Fruit fly (Drosophila melanogaster) whole organism, wandering third instar larva: ENCODE results near the gene CG33722.

ENCODE experiments used
- Dif ChIP-seq: fragments of 200-275, 200-300 bp; sonication (Bioruptor generic); optimal IDR thresholded peaks from 2 replicates; lab custom pipeline; 2018; ENCODE audit warnings: missing biosample characterization, missing genetic modification characterization; ENCODE audit not compliant: partially characterized antibody
- GATAd ChIP-seq: sonication (Bioruptor generic); optimal IDR thresholded peaks from 2 replicates; lab custom pipeline; 2016; ENCODE audit warnings: missing biosample characterization, missing genetic modification characterization
- HLH106 ChIP-seq: fragments of 200-800 bp; optimal IDR thresholded peaks from 3 replicates; lab custom pipeline; 2019; ENCODE audit warnings: missing biosample characterization, mild to moderate bottlenecking, missing genetic modification characterization, moderate library complexity
- OdsH ChIP-seq: fragments of 200-800 bp; sonication (Bioruptor generic); optimal IDR thresholded peaks from 2 replicates; lab custom pipeline; 2016; ENCODE audit warnings: missing biosample characterization, mild to moderate bottlenecking, missing genetic modification characterization
- Rel ChIP-seq, 2 experiments: fragments of 200-800 bp; sonication (Bioruptor generic) in 1 of 2; optimal IDR thresholded peaks; 2 replicates in 1 of 2; 3 replicates in 1 of 2; lab custom pipeline; 2016 to 2019; ENCODE audit warnings: mild to moderate bottlenecking in 2 of 2, missing biosample characterization in 2 of 2, missing genetic modification characterization in 2 of 2, moderate library complexity in 1 of 2
- Vsx2 ChIP-seq: fragments of 200-300, 225-300 bp; sonication (Bioruptor generic); optimal IDR thresholded peaks from 2 replicates; lab custom pipeline; 2018; ENCODE audit warnings: missing biosample characterization, missing genetic modification characterization; ENCODE audit not compliant: partially characterized antibody
- br ChIP-seq: fragments of 200-800 bp; sonication (Bioruptor generic); optimal IDR thresholded peaks from 2 replicates; lab custom pipeline; 2016; ENCODE audit warnings: missing biosample characterization, missing genetic modification characterization
- dl ChIP-seq, 2 experiments: fragments of 175-275, 200-275 bp in 1 of 2; fragments of 200-275 bp in 1 of 2; sonication (Bioruptor generic); optimal IDR thresholded peaks; lab custom pipeline; 2018; ENCODE audit warnings: mild to moderate bottlenecking in 2 of 2, missing biosample characterization in 2 of 2, missing genetic modification characterization in 2 of 2, moderate library complexity in 2 of 2; ENCODE audit not compliant: partially characterized antibody in 2 of 2, insufficient read depth in 1 of 2
- dmrt93B ChIP-seq: fragments of 200-800 bp; sonication (Bioruptor generic); optimal IDR thresholded peaks from 2 replicates; lab custom pipeline; 2018; ENCODE audit warnings: missing biosample characterization, mild to moderate bottlenecking, missing genetic modification characterization
- fru ChIP-seq: fragments of 200-800 bp; sonication (Bioruptor generic); optimal IDR thresholded peaks from 3 replicates; lab custom pipeline; 2016; ENCODE audit warnings: missing biosample characterization, mild to moderate bottlenecking, missing genetic modification characterization
- h ChIP-seq: fragments of 200-800 bp; sonication (Bioruptor generic); optimal IDR thresholded peaks from 3 replicates; lab custom pipeline; 2016; ENCODE audit warnings: missing biosample characterization, mild to moderate bottlenecking, missing genetic modification characterization
- lola ChIP-seq: fragments of >200 bp; optimal IDR thresholded peaks from 2 replicates; lab custom pipeline; 2017; ENCODE audit warnings: missing biosample characterization, missing genetic modification characterization
- psq ChIP-seq: fragments of 200-800 bp; sonication (Bioruptor generic); optimal IDR thresholded peaks from 3 replicates; lab custom pipeline; 2017; ENCODE audit warnings: missing biosample characterization, mild to moderate bottlenecking, missing genetic modification characterization, moderate library complexity
- tai ChIP-seq: sonication (Bioruptor generic); optimal IDR thresholded peaks from 2 replicates; lab custom pipeline; 2016; ENCODE audit warnings: missing biosample characterization, missing genetic modification characterization

DNA sequence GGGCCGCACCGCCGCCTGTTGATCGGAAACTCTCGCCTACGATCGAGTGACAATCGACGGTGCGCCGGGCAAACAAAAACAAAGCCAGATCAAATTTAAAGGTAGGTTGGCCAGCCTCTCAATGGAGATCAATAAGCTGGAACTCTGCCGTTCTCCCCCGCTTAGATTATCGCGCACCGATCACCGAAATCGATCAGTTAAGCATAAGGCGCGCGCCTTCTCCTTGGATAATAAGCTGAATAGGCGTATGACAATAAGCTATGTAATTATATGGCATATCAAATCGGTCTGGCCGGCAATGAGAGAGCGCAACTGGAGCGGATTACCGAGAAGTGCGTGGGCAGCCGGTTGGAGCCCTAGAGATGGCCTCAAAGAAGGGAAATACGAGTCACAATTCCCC, 45.5 kb upstream of the CG33722 start:
- TF ChIP-seq br (GFP tag; lab: Kevin White, UChicago), result no peak
- no peak for TF ChIP-seq HLH106
- TF ChIP-seq dl (GFP tag; optimal IDR thresholded peaks at IDR 0.05; lab: Kevin White, UChicago; ENCODE audit: insufficient read depth in 1 of 2, partially characterized antibody in 2 of 2), result no peak
- TF ChIP-seq tai (GFP tag; lab: Kevin White, UChicago), result no peak
- TF ChIP-seq Rel (GFP tag; optimal IDR thresholded peaks at IDR 0.05; lab: Kevin White, UChicago), result no peak
- no peak for TF ChIP-seq Rel (tag; optimal IDR thresholded peaks at IDR 0.05; lab: Kevin White, UChicago)
- no peak for TF ChIP-seq h (GFP tag; lab: Kevin White, UChicago)
- TF ChIP-seq GATAd (GFP tag; lab: Kevin White, UChicago), result no peak
- no peak for TF ChIP-seq Vsx2 (GFP tag; lab: Kevin White, UChicago)
- TF ChIP-seq psq (GFP tag; lab: Kevin White, UChicago), result no peak
- TF ChIP-seq dmrt93B (GFP tag; lab: Kevin White, UChicago), result no peak
- no peak for TF ChIP-seq OdsH (GFP tag; lab: Kevin White, UChicago)
- TF ChIP-seq fru (GFP tag; lab: Kevin White, UChicago), result no peak
- no peak for TF ChIP-seq lola (GFP tag; lab: Kevin White, UChicago)
- no peak for TF ChIP-seq Dif (GFP tag; lab: Kevin White, UChicago)
